Worm (Caenorhabditis elegans): ENCODE data around the gene F23D12.10.

The F23D12.10 gene

ce11 chrX:14395267-14395666 lies 20.3 kb downstream of the F23D12.10 start, which contains the start of gene Y60A9.1:
Gene Y60A9.1, minus strand, starts transcription at chrX:14395367.
- TF ChIP-seq nhr-2 (tag; optimal IDR thresholded peaks at IDR 0.05) (no peak), nhr-28 (tag; optimal IDR thresholded peaks at IDR 0.05) (no peak), mls-2 (tag; optimal IDR thresholded peaks at IDR 0.05) (no peak), nhr-76 (tag; optimal IDR thresholded peaks at IDR 0.05) (no peak), mep-1 (tag; optimal IDR thresholded peaks at IDR 0.05) (no peak), ceh-43 (GFP tag; optimal IDR thresholded peaks at IDR 0.05) (no peak), sem-2 (GFP tag; optimal IDR thresholded peaks at IDR 0.05) (no peak), elt-3 (tag; optimal IDR thresholded peaks at IDR 0.05) (no peak)

DNA sequence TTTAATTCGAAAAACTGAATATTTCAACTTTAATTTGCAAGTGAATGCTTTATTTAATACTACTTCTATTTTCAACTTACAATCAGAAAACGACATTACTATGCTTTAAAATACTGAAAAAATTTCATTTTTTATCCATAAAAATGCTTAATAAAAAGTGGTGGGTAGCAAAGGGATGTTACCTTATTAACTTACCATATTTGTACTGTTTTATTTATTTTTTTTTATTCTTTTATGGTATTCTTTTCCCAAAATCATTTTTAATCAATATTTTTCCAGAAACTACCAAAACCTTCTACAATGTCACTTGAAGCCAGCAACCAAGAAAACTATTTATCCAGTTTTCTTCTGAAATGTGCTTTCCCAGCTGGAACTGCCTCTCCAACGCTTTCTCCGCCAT lies 32.6 kb downstream of the F23D12.10 start, which contains the start of gene Y60A9.3:
Gene Y60A9.3, plus strand, starts transcription at position 301 of the 400 bp plus-strand sequence.
- TF ChIP-seq mep-1 (tag; optimal IDR thresholded peaks at IDR 0.05) (no peak), zip-8 (tag; optimal IDR thresholded peaks at IDR 0.05) (no peak), lin-13 (tag; optimal IDR thresholded peaks at IDR 0.05) (no peak), ceh-83 (GFP tag; optimal IDR thresholded peaks at IDR 0.05) (no peak), pha-4 (tag; optimal IDR thresholded peaks at IDR 0.05) (no peak)

DNA sequence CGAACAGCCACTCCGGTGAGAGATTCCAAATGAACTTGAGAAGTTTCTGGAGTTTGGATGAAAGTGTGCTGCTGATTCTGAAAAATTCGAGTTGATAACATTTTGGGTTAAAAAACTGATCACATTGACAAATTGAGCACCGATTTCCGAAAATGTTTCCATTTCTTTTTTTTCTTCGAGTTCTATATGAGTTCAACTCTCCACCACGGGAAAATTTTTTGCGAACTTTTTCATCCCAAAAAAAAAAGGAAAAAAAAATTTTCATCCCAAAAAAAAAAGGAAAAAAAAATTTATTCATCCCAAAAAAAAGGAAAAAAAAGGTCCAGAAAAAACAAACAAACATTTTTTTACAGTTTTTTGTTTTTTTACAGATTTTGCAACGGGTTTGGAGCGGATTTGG lies 38.4 kb downstream of the F23D12.10 start, which contains the start of gene Y60A9A.1:
Gene Y60A9A.1, minus strand, starts transcription at position 101 of the 400 bp plus-strand sequence.
- TF ChIP-seq drap-1 (GFP tag; optimal IDR thresholded peaks at IDR 0.05) (no peak), snpc-4 (tag; optimal IDR thresholded peaks at IDR 0.05) (no peak), cnd-1 (tag; optimal IDR thresholded peaks at IDR 0.05) (no peak), lin-13 (tag; optimal IDR thresholded peaks at IDR 0.05) (no peak), unc-39 (tag; optimal IDR thresholded peaks at IDR 0.05) (no peak), pha-4 (tag; optimal IDR thresholded peaks at IDR 0.05) (no peak), lsy-2 (tag; optimal IDR thresholded peaks at IDR 0.05) (no peak), mep-1 (tag; optimal IDR thresholded peaks at IDR 0.05) (no peak), sptf-1 (tag; optimal IDR thresholded peaks at IDR 0.05) (no peak), unc-120 (tag; optimal IDR thresholded peaks at IDR 0.05; ENCODE audit: poor library complexity, severe bottlenecking) (no peak), mab-5 (tag; optimal IDR thresholded peaks at IDR 0.05) (no peak), zip-8 (tag; optimal IDR thresholded peaks at IDR 0.05) (no peak), blmp-1 (tag; optimal IDR thresholded peaks at IDR 0.05) (no peak), elt-3 (tag; optimal IDR thresholded peaks at IDR 0.05) (no peak)

DNA sequence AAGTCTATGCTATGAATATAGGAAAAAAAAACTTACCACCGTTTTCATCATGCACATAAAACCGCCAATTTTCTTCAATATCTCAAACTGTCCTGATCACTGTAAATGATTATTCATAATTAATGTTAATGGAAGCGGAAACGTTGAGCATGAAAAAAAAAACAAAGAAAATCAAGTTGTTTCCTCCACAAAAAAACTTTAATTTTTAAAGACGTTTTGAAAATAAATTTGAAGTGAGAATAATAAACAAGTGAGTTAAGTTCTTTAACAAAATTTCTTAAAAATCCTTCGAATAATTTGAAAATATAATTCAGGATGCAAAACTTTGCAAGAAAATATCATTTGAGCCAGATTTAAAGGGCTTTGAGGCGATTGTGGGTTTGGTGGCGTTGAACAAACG lies 45.2 kb downstream of the F23D12.10 start, which contains the start of gene irk-3:
Gene irk-3, minus strand, starts transcription at position 101 of the 400 bp plus-strand sequence.
- TF ChIP-seq sptf-1 (tag; optimal IDR thresholded peaks at IDR 0.05) (no peak), zip-8 (tag; optimal IDR thresholded peaks at IDR 0.05) (no peak), nhr-76 (tag; optimal IDR thresholded peaks at IDR 0.05) (no peak), elt-3 (tag; optimal IDR thresholded peaks at IDR 0.05) (no peak), cnd-1 (tag; optimal IDR thresholded peaks at IDR 0.05) (no peak), blmp-1 (tag; optimal IDR thresholded peaks at IDR 0.05) (no peak), snpc-4 (tag; optimal IDR thresholded peaks at IDR 0.05) (no peak), hlh-1 (tag; optimal IDR thresholded peaks at IDR 0.05) (no peak), bed-3 (GFP tag; optimal IDR thresholded peaks at IDR 0.05) (no peak), nhr-28 (tag; optimal IDR thresholded peaks at IDR 0.05) (no peak), lsy-2 (tag; optimal IDR thresholded peaks at IDR 0.05) (no peak), M03D4.4 (tag; optimal IDR thresholded peaks at IDR 0.05) (no peak), tbx-8 (GFP tag; optimal IDR thresholded peaks at IDR 0.05) (no peak)

- TF ChIP-seq zip-8 (tag; optimal IDR thresholded peaks at IDR 0.05) (peak; percentile 95), nhr-2 (tag; optimal IDR thresholded peaks at IDR 0.05) (no peak)
Observed at ce11 chrX:14366081-14366480, 49.5 kb downstream of the F23D12.10 start.

Data from whole organism, mixed stage, embryonic.